Fruit fly (Drosophila melanogaster) whole organism, embryonic: ENCODE measurements around the gene CG31207.

ENCODE experiments used
- ATbp ChIP-seq: fragments of 200-800 bp; sonication (Bioruptor generic); optimal IDR thresholded peaks from 2 replicates; lab custom pipeline; 2017; ENCODE audit warnings: missing biosample characterization, mild to moderate bottlenecking, missing genetic modification characterization, missing genetic modification reagents
- Aef1 ChIP-seq: fragments of 200-800 bp; sonication (Bioruptor generic); IDR thresholded peaks from 3 replicates; pipeline ENCODE4 v1.3.6; 2022; ENCODE audit warnings: missing biosample characterization, missing genetic modification characterization
- Asciz ChIP-seq: fragments of 200-800 bp; sonication (Bioruptor generic); optimal IDR thresholded peaks from 2 replicates; lab custom pipeline; 2017; ENCODE audit warnings: missing biosample characterization, mild to moderate bottlenecking, missing genetic modification characterization, missing genetic modification reagents
- CG10321 ChIP-seq: fragments of 200-800 bp; sonication (Bioruptor generic); IDR thresholded peaks from 2 replicates; pipeline ENCODE4 v1.3.6; 2022; ENCODE audit warnings: missing biosample characterization, missing genetic modification characterization
- CG10543 ChIP-seq: fragments of 200-800 bp; sonication (Bioruptor generic); optimal IDR thresholded peaks from 3 replicates; lab custom pipeline; 2017; ENCODE audit warnings: missing biosample characterization, mild to moderate bottlenecking, missing genetic modification characterization, moderate library complexity
- CG11695 ChIP-seq: fragments of 200-800 bp; sonication (Bioruptor generic); IDR thresholded peaks from 3 replicates; pipeline ENCODE4 v1.3.6; 2022; ENCODE audit warnings: missing biosample characterization, missing genetic modification characterization
- CG12071 ChIP-seq: fragments of 200-800 bp; sonication (Bioruptor generic); optimal IDR thresholded peaks from 3 replicates; lab custom pipeline; 2018; ENCODE audit warnings: missing biosample characterization, mild to moderate bottlenecking, missing genetic modification characterization
- CG15514 ChIP-seq: fragments of 200-800 bp; sonication (Bioruptor generic); optimal IDR thresholded peaks from 3 replicates; lab custom pipeline; 2017; ENCODE audit warnings: missing biosample characterization, missing genetic modification characterization, mild to moderate bottlenecking, moderate library complexity, missing genetic modification reagents
- CG15601 ChIP-seq: fragments of 200-800 bp; sonication (Bioruptor generic); optimal IDR thresholded peaks from 3 replicates; lab custom pipeline; 2019; ENCODE audit warnings: missing biosample characterization, mild to moderate bottlenecking, missing genetic modification characterization, moderate library complexity
- CG1602 ChIP-seq: fragments of 200-800 bp; sonication (Bioruptor generic); optimal IDR thresholded peaks from 3 replicates; lab custom pipeline; 2016; ENCODE audit warnings: missing biosample characterization, missing genetic modification characterization
- CG17829 ChIP-seq: fragments of 200-800 bp; optimal IDR thresholded peaks from 2 replicates; lab custom pipeline; 2019; ENCODE audit warnings: missing biosample characterization, mild to moderate bottlenecking, missing genetic modification characterization, moderate library complexity
- CG18011 ChIP-seq: fragments of 200-800 bp; sonication (Bioruptor generic); optimal IDR thresholded peaks from 2 replicates; lab custom pipeline; 2017; ENCODE audit warnings: missing biosample characterization, missing genetic modification characterization, mild to moderate bottlenecking, moderate library complexity, missing genotype
- CG18599 ChIP-seq: fragments of 200-800 bp; sonication (Bioruptor generic); optimal IDR thresholded peaks from 3 replicates; lab custom pipeline; 2017; ENCODE audit warnings: missing biosample characterization, missing genetic modification characterization, mild to moderate bottlenecking, moderate library complexity, missing genetic modification reagents
- CG32767 ChIP-seq: fragments of 200-800 bp; sonication (Bioruptor generic); IDR thresholded peaks from 2 replicates; pipeline ENCODE4 v1.3.6; 2022; ENCODE audit warnings: missing biosample characterization, missing genetic modification characterization
- CG34376 ChIP-seq: fragments of 200-800 bp; sonication (Bioruptor generic); optimal IDR thresholded peaks from 2 replicates; lab custom pipeline; 2018; ENCODE audit warnings: missing biosample characterization, mild to moderate bottlenecking, missing genetic modification characterization
- CG4360 ChIP-seq: fragments of 200-800 bp; sonication (Bioruptor generic); IDR thresholded peaks from 2 replicates; pipeline ENCODE4 v1.3.6; 2022; ENCODE audit warnings: missing biosample characterization, missing genetic modification characterization
- CG43689 ChIP-seq: fragments of 200-800 bp; sonication (Bioruptor generic); IDR thresholded peaks from 2 replicates; pipeline ENCODE4 v1.3.6; 2022; ENCODE audit warnings: missing biosample characterization, missing genetic modification characterization
- Camta ChIP-seq: fragments of 200-800 bp; sonication (Bioruptor generic); optimal IDR thresholded peaks from 2 replicates; lab custom pipeline; 2016; ENCODE audit warnings: missing biosample characterization, missing genetic modification characterization
- Deaf1 ChIP-seq: fragments of 200-800 bp; optimal IDR thresholded peaks from 3 replicates; lab custom pipeline; 2019; ENCODE audit warnings: missing biosample characterization, mild to moderate bottlenecking, missing genetic modification characterization, moderate library complexity
- E2f1 ChIP-seq: fragments of 200-800 bp; sonication (Bioruptor generic); IDR thresholded peaks from 2 replicates; pipeline ENCODE4 v1.3.6; 2022; ENCODE audit warnings: missing biosample characterization, missing genetic modification characterization
- Fer1 ChIP-seq: fragments of 200-800 bp; sonication (Bioruptor generic); optimal IDR thresholded peaks from 2 replicates; lab custom pipeline; 2017; ENCODE audit warnings: missing biosample characterization, mild to moderate bottlenecking, missing genetic modification characterization
- GATAe ChIP-seq: fragments of 200-800 bp; sonication (Bioruptor generic); conservative IDR thresholded peaks from 2 replicates; pipeline ENCODE4 v1.3.6; 2022; ENCODE audit warnings: missing biosample characterization, missing genetic modification characterization
- HHEX ChIP-seq: fragments of 200-800 bp; sonication (Bioruptor generic); optimal IDR thresholded peaks from 3 replicates; lab custom pipeline; 2017; ENCODE audit warnings: missing biosample characterization, mild to moderate bottlenecking, missing genetic modification characterization, missing genetic modification reagents
- HLHmδ ChIP-seq: fragments of 200-800 bp; sonication (Bioruptor generic); optimal IDR thresholded peaks from 2 replicates; lab custom pipeline; 2018; ENCODE audit warnings: missing biosample characterization, mild to moderate bottlenecking, missing genetic modification characterization, moderate library complexity
- Hey ChIP-seq: fragments of 200-800 bp; sonication (Bioruptor generic); optimal IDR thresholded peaks from 3 replicates; lab custom pipeline; 2018; ENCODE audit warnings: missing biosample characterization, mild to moderate bottlenecking, missing genetic modification characterization
- HmgZ ChIP-seq: fragments of 200-800 bp; sonication (Bioruptor generic); optimal IDR thresholded peaks from 2 replicates; lab custom pipeline; 2018; ENCODE audit warnings: missing biosample characterization, mild to moderate bottlenecking, missing genetic modification characterization
- Lhr ChIP-seq: fragments of 200-800 bp; sonication (Bioruptor generic); optimal IDR thresholded peaks from 3 replicates; lab custom pipeline; 2017; ENCODE audit warnings: mild to moderate bottlenecking, missing biosample characterization, missing genetic modification reagents, missing genetic modification characterization
- Nf-YC ChIP-seq: fragments of 200-800 bp; optimal IDR thresholded peaks from 3 replicates; lab custom pipeline; 2019; ENCODE audit warnings: missing biosample characterization, mild to moderate bottlenecking, missing genetic modification characterization, moderate library complexity
- Pdp1 ChIP-seq, 2 experiments: fragments of 200-800 bp; sonication (Bioruptor generic); optimal IDR thresholded peaks; 3 replicates each; lab custom pipeline; 2016; ENCODE audit warnings: missing biosample characterization in 2 of 2, missing genetic modification characterization in 2 of 2, mild to moderate bottlenecking in 1 of 2, moderate library complexity in 1 of 2
- Ptx1 ChIP-seq: fragments of 200-800 bp; sonication (Bioruptor generic); IDR thresholded peaks from 2 replicates; pipeline ENCODE4 v1.3.6; 2022; ENCODE audit warnings: missing biosample characterization, missing genetic modification characterization
- ap ChIP-seq: fragments of 200-800 bp; sonication (Bioruptor generic); IDR thresholded peaks from 2 replicates; pipeline ENCODE4 v1.3.6; 2022; ENCODE audit warnings: missing biosample characterization, missing genetic modification characterization
- ash1 ChIP-seq: fragments of 200-800 bp; sonication (Bioruptor generic); optimal IDR thresholded peaks from 2 replicates; lab custom pipeline; 2018; ENCODE audit warnings: missing biosample characterization, mild to moderate bottlenecking, missing genetic modification characterization
- bsh ChIP-seq, 2 experiments: fragments of 200-800 bp; sonication (Bioruptor generic); optimal IDR thresholded peaks; 2 replicates each; lab custom pipeline; 2017 to 2018; ENCODE audit warnings: mild to moderate bottlenecking in 2 of 2, missing biosample characterization in 2 of 2, missing genetic modification characterization in 2 of 2, moderate library complexity in 1 of 2
- chinmo ChIP-seq: fragments of 200-800 bp; sonication (Bioruptor generic); IDR thresholded peaks from 4 replicates; pipeline ENCODE4 v1.3.6; 2022; ENCODE audit warnings: missing biosample characterization, missing genetic modification characterization; ENCODE audit not compliant: partially characterized antibody
- chm ChIP-seq: fragments of 200-800 bp; sonication (Bioruptor generic); IDR thresholded peaks from 2 replicates; pipeline ENCODE4 v1.3.6; 2022; ENCODE audit warnings: missing biosample characterization, missing genetic modification characterization
- crol ChIP-seq: fragments of 200-800 bp; sonication (Bioruptor generic); IDR thresholded peaks from 2 replicates; pipeline ENCODE4 v1.3.6; 2022; ENCODE audit warnings: missing biosample characterization, missing genetic modification characterization
- cwo ChIP-seq: fragments of 200-800 bp; sonication (Bioruptor generic); optimal IDR thresholded peaks from 3 replicates; lab custom pipeline; 2017; ENCODE audit warnings: missing biosample characterization, missing genetic modification characterization, mild to moderate bottlenecking, moderate library complexity, missing genetic modification reagents
- jing ChIP-seq: fragments of 200-800 bp; sonication (Bioruptor generic); optimal IDR thresholded peaks from 2 replicates; lab custom pipeline; 2018; ENCODE audit warnings: missing biosample characterization, mild to moderate bottlenecking, missing genetic modification characterization
- odd ChIP-seq: fragments of 200-800 bp; sonication (Bioruptor generic); optimal IDR thresholded peaks from 2 replicates; lab custom pipeline; 2017; ENCODE audit warnings: missing biosample characterization, mild to moderate bottlenecking, missing genetic modification characterization
- pzg ChIP-seq: fragments of 200-800 bp; sonication (Bioruptor generic); optimal IDR thresholded peaks from 3 replicates; lab custom pipeline; 2018; ENCODE audit warnings: missing biosample characterization, mild to moderate bottlenecking, missing genetic modification characterization, moderate library complexity
- scrt ChIP-seq: fragments of 200-800 bp; sonication (Bioruptor generic); optimal IDR thresholded peaks from 2 replicates; lab custom pipeline; 2018; ENCODE audit warnings: missing biosample characterization, mild to moderate bottlenecking, missing genetic modification characterization, moderate library complexity
- sd ChIP-seq: fragments of 200-800 bp; sonication (Bioruptor generic); optimal IDR thresholded peaks from 3 replicates; lab custom pipeline; 2018; ENCODE audit warnings: missing biosample characterization, mild to moderate bottlenecking, missing genetic modification characterization, moderate library complexity
- sens-2 ChIP-seq: fragments of 200-800 bp; sonication (Bioruptor generic); IDR thresholded peaks from 2 replicates; pipeline ENCODE4 v1.3.6; 2022; ENCODE audit warnings: missing biosample characterization, missing genetic modification characterization
- slp2 ChIP-seq: fragments of 200-800 bp; sonication (Bioruptor generic); optimal IDR thresholded peaks from 2 replicates; lab custom pipeline; 2016; ENCODE audit warnings: missing biosample characterization, missing genetic modification characterization
- sob ChIP-seq: fragments of 200-800 bp; sonication (Bioruptor generic); IDR thresholded peaks from 2 replicates; pipeline ENCODE4 v1.3.6; 2022; ENCODE audit warnings: missing biosample characterization, missing genetic modification characterization
- sug ChIP-seq: fragments of 200-800 bp; optimal IDR thresholded peaks from 2 replicates; lab custom pipeline; 2019; ENCODE audit warnings: missing biosample characterization, mild to moderate bottlenecking, missing genetic modification characterization, moderate library complexity
- z ChIP-seq: fragments of 200-800 bp; sonication (Bioruptor generic); IDR thresholded peaks from 3 replicates; pipeline ENCODE4 v1.3.6; 2022; ENCODE audit warnings: missing biosample characterization, missing genetic modification characterization
- zen2 ChIP-seq: fragments of 200-800 bp; sonication (Bioruptor generic); IDR thresholded peaks from 3 replicates; pipeline ENCODE4 v1.3.6; 2022; ENCODE audit warnings: missing biosample characterization, missing genetic modification characterization; ENCODE audit not compliant: partially characterized antibody

The CG31207 gene

DNA sequence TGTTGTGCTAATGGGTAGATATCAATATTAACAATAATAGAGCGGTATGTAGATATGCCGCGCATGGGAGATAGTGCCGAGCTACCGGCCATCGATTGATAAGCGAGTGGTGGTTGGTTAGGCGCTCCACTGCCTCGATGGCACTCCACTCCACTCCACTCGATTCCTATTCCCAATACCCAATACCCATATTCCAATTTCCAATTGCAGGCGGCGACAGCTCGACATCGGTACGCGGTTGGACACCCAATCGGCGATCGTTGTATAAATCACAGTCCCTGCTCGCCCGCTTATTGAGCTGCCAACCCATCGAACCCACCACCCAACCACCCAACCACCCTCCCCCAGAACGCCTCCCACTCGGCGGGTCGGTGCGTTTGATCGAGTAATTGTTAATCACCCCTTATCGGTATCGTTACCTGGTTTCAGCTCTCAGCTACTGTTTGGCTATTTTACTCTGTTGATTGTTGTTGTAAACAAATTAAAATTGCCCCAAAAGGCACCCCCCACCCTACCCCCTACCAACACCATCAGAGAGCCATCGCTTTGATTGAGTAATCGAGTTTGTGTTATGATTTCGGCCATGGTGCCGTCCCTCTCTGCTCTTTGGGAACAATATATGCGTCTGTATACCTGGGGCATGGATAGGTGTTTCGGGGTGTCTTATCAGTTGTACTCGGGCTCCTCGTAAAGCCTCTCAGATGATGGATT lies 34.2 kb upstream of the CG31207 start, which contains the start of gene HHEX:
Gene HHEX, minus strand, starts transcription at position 51 of the 711 bp plus-strand sequence.
- TF ChIP-seq HHEX (peak; percentile 41), Ptx1 (GFP tag; lab: Robert Waterston, UW) (peak; percentile 43), ash1 (GFP tag; lab: Kevin White, UChicago) (no peak), sug (tag; lab: Kevin White, UChicago) (peak; percentile 98), Asciz (no peak), HLHmδ (GFP tag; lab: Kevin White, UChicago) (no peak), CG15601 (tag; lab: Kevin White, UChicago) (peak; percentile 4), CG34376 (peak; percentile 83), CG18011 (GFP tag; lab: Kevin White, UChicago) (no peak), CG18599 (GFP tag; lab: Kevin White, UChicago) (peak; percentile 50), CG43689 (GFP tag; lab: Robert Waterston, UW) (no peak), Deaf1 (tag; lab: Kevin White, UChicago) (peak; percentile 44), E2f1 (GFP tag; lab: Robert Waterston, UW) (no peak), slp2 (no peak), cwo (peak; percentile 12), crol (GFP tag; lab: Robert Waterston, UW) (peak; percentile 90), HmgZ (tag; lab: Kevin White, UChicago) (peak; percentile 49), zen2 (GFP tag; lab: Robert Waterston, UW) (no peak), CG11695 (GFP tag; lab: Robert Waterston, UW) (no peak), z (no peak), GATAe (GFP tag; lab: Robert Waterston, UW) (peak; percentile 91), Camta (GFP tag; lab: Kevin White, UChicago) (no peak), ATbp (no peak), jing (GFP tag; lab: Kevin White, UChicago) (no peak), CG12071 (GFP tag; lab: Kevin White, UChicago) (no peak), pzg (no peak), Fer1 (GFP tag; lab: Kevin White, UChicago) (peak; percentile 7), CG4360 (GFP tag; lab: Robert Waterston, UW) (peak; percentile 34; the same call in 1 of the 2 replicates), CG32767 (GFP tag; lab: Robert Waterston, UW) (0 out of 2 replicates have a peak, but pooled peaks have one; percentile 14), CG10321 (GFP tag; lab: Robert Waterston, UW) (peak; percentile 62), Aef1 (GFP tag; lab: Robert Waterston, UW) (peak; percentile 59; the same call in 2 of the 3 replicates), Pdp1 (GFP tag; optimal IDR thresholded peaks at IDR 0.05; lab: Kevin White, UChicago) (peak in 1 of 2 experiments; percentile 59), CG1602 (GFP tag; lab: Kevin White, UChicago) (no peak), bsh (GFP tag; optimal IDR thresholded peaks at IDR 0.05; lab: Kevin White, UChicago) (no peak), Hey (tag; lab: Kevin White, UChicago) (peak; percentile 92), sob (GFP tag; lab: Robert Waterston, UW) (0 out of 2 replicates have a peak, but pooled peaks have one; percentile 19), sd (peak; percentile 76), chm (GFP tag; lab: Robert Waterston, UW) (0 out of 2 replicates have a peak, but pooled peaks have one; percentile 11), scrt (GFP tag; lab: Kevin White, UChicago) (no peak), CG17829 (tag; lab: Kevin White, UChicago) (no peak), chinmo (GFP tag; lab: Robert Waterston, UW) (0 out of 4 replicates have a peak, but pooled peaks have one; percentile 43), ap (GFP tag; lab: Robert Waterston, UW) (no peak), CG15514 (GFP tag; lab: Kevin White, UChicago) (no peak), CG10543 (GFP tag; lab: Kevin White, UChicago) (peak; percentile 94), sens-2 (GFP tag; lab: Robert Waterston, UW) (peak; percentile 76), Nf-YC (tag; lab: Kevin White, UChicago) (peak; percentile 90), Lhr (GFP tag; lab: Kevin White, UChicago) (no peak), odd (peak; percentile 46)
